Fruit fly (Drosophila melanogaster): ENCODE measurements around the gene alpha-Est6.

- TF ChIP-seq D1 (tag; optimal IDR thresholded peaks at IDR 0.05) = no peak
- no peak for TF ChIP-seq gl (tag; optimal IDR thresholded peaks at IDR 0.05)
- no peak for TF ChIP-seq rn (GFP tag; IDR thresholded peaks at IDR 0.05)
- no peak for TF ChIP-seq Ets98B (GFP tag; IDR thresholded peaks at IDR 0.05)
- no peak for TF ChIP-seq CG32121 (GFP tag; IDR thresholded peaks at IDR 0.05)
- no peak for TF ChIP-seq CG17806 (tag; optimal IDR thresholded peaks at IDR 0.05)
- no peak for TF ChIP-seq EcR (GFP tag; optimal IDR thresholded peaks at IDR 0.05)
- TF ChIP-seq Pif1A (GFP tag; optimal IDR thresholded peaks at IDR 0.05) = no peak
- TF ChIP-seq CG12605 (GFP tag; IDR thresholded peaks at IDR 0.05) = no peak
- TF ChIP-seq CG34367 (tag; optimal IDR thresholded peaks at IDR 0.05) = no peak
- TF ChIP-seq fd96Ca (GFP tag; IDR thresholded peaks at IDR 0.05) = no peak
- TF ChIP-seq CG9948 (tag; optimal IDR thresholded peaks at IDR 0.05) = no peak
- no peak for TF ChIP-seq CG8159 (tag; optimal IDR thresholded peaks at IDR 0.05)
Measured at dm6 chr3R:7499488-7499887, 29.1 kb downstream of the alpha-Est6 start.

Measured in whole organism, pupa.